Fruit fly (Drosophila melanogaster): ENCODE measurements around the gene CG3437.
A peak's percentile ranks its signal among the peaks of the same experiment; 100 is the strongest.

Gene CG3437

DNA sequence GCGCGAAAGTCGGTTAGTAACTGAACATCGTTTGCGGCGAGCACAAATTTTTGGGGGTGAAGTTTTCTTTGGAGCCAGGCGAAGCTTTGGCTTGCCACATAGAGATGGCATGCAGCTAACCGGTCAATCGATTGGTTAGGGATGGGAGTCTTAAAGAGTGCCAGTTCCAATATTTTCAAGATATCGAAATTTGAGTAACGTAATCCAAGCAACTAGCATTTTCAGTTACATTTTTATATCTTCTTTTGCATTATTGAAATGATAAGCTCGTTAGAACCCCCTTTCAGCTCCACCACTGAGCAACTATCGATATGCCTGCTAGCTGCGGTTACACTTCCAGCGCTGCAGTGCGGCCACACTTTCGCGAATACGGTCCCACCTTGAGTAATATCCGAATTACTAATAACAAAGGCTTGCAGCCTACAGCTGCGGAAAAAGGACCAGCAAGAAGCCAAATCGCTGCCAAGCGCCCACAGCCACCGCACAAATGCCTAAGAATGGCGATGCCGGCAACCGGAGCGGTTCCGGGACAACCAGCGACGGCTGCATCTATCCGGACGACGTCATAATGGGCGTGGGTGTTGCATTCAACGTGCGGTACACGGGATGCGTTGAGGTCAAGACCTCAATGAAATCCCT is 30.7 kb downstream of the CG3437 start, which contains the start of the genes Atat and Shc (continued):
- TF ChIP-seq CG31388 (GFP tag; optimal IDR thresholded peaks at IDR 0.05): peak; percentile 98
- TF ChIP-seq maf-S (GFP tag; optimal IDR thresholded peaks at IDR 0.05): peak; percentile 99
- TF ChIP-seq p53 (GFP tag; optimal IDR thresholded peaks at IDR 0.05): peak; percentile 99
- TF ChIP-seq Dfd (GFP tag; optimal IDR thresholded peaks at IDR 0.05): peak in 1 of 2 experiments; percentile 87
- TF ChIP-seq CG8388 (GFP tag; optimal IDR thresholded peaks at IDR 0.05): peak; percentile 94
- TF ChIP-seq CkIIα-i1 (GFP tag; IDR thresholded peaks at IDR 0.05): peak; percentile 97
- peak; percentile 100 for TF ChIP-seq Sry-δ (GFP tag; optimal IDR thresholded peaks at IDR 0.05)
- no peak for TF ChIP-seq D (optimal IDR thresholded peaks at IDR 0.05)
- TF ChIP-seq D (GFP tag; optimal IDR thresholded peaks at IDR 0.05): peak; percentile 97
- peak; percentile 83 for TF ChIP-seq hbn (GFP tag; IDR thresholded peaks at IDR 0.05; ENCODE audit: partially characterized antibody)
- TF ChIP-seq Awh (GFP tag; IDR thresholded peaks at IDR 0.05): peak; percentile 98
- peak; percentile 98 for TF ChIP-seq ham (GFP tag; IDR thresholded peaks at IDR 0.05)
- TF ChIP-seq CG12104 (GFP tag; optimal IDR thresholded peaks at IDR 0.05): peak; percentile 98
- peak; percentile 99 for TF ChIP-seq CG18764 (GFP tag; optimal IDR thresholded peaks at IDR 0.05)
- TF ChIP-seq Rx (GFP tag; IDR thresholded peaks at IDR 0.05): peak; percentile 99
- peak; percentile 99 for TF ChIP-seq CG10959 (GFP tag; IDR thresholded peaks at IDR 0.05)
- TF ChIP-seq gt (GFP tag; IDR thresholded peaks at IDR 0.05): peak; percentile 99
- peak; percentile 99 for TF ChIP-seq CG6175 (GFP tag; IDR thresholded peaks at IDR 0.05)
- TF ChIP-seq HLHmδ (GFP tag; optimal IDR thresholded peaks at IDR 0.05): no peak
- peak; percentile 93 for TF ChIP-seq CG6854 (GFP tag; optimal IDR thresholded peaks at IDR 0.05)
- TF ChIP-seq MESR4 (GFP tag; optimal IDR thresholded peaks at IDR 0.05): peak; percentile 69
- TF ChIP-seq CG14441 (GFP tag; IDR thresholded peaks at IDR 0.05): peak; percentile 100
- peak; percentile 99 for TF ChIP-seq Ada2b (GFP tag; IDR thresholded peaks at IDR 0.05)
- peak; percentile 100 for TF ChIP-seq Ets65A (GFP tag)
- TF ChIP-seq CG10462 (GFP tag; optimal IDR thresholded peaks at IDR 0.05): peak; percentile 99
- TF ChIP-seq sens (GFP tag): peak; percentile 100
- no peak for TF ChIP-seq Trl (optimal IDR thresholded peaks at IDR 0.05)
- peak; percentile 100 for TF ChIP-seq Trl (GFP tag; optimal IDR thresholded peaks at IDR 0.05)
- peak; percentile 99 for TF ChIP-seq vfl (GFP tag; optimal IDR thresholded peaks at IDR 0.05)
- peak; percentile 99 for TF ChIP-seq CG4730 (GFP tag; IDR thresholded peaks at IDR 0.05)
- no peak for TF ChIP-seq Lpt (GFP tag; optimal IDR thresholded peaks at IDR 0.05)
- peak; percentile 99 for TF ChIP-seq nmo (GFP tag; optimal IDR thresholded peaks at IDR 0.05)
- TF ChIP-seq gfzf (GFP tag; optimal IDR thresholded peaks at IDR 0.05): peak; percentile 89
- TF ChIP-seq Sox100B (GFP tag; optimal IDR thresholded peaks at IDR 0.05): peak; percentile 90
- peak; percentile 97 for TF ChIP-seq CG10565 (GFP tag; optimal IDR thresholded peaks at IDR 0.05)
- TF ChIP-seq CG3065 (GFP tag; optimal IDR thresholded peaks at IDR 0.05): peak; percentile 98
- TF ChIP-seq CG6791 (GFP tag; IDR thresholded peaks at IDR 0.05; ENCODE audit: partially characterized antibody): peak; percentile 85
- peak; percentile 100 for TF ChIP-seq CG12942 (GFP tag; optimal IDR thresholded peaks at IDR 0.05)
- TF ChIP-seq Meics (GFP tag; optimal IDR thresholded peaks at IDR 0.05): peak; percentile 99
- peak; percentile 98 for TF ChIP-seq CG17361 (GFP tag; IDR thresholded peaks at IDR 0.05)
- TF ChIP-seq CG32767 (GFP tag; IDR thresholded peaks at IDR 0.05): peak; percentile 98
- peak; percentile 93 for TF ChIP-seq ash1 (GFP tag; optimal IDR thresholded peaks at IDR 0.05)
- TF ChIP-seq CG7928 (GFP tag; optimal IDR thresholded peaks at IDR 0.05): peak; percentile 85
- TF ChIP-seq hb (GFP tag; IDR thresholded peaks at IDR 0.05; ENCODE audit: partially characterized antibody): peak; percentile 86
- peak; percentile 80; the same call in 1 of the 2 replicates for TF ChIP-seq tna (GFP tag; IDR thresholded peaks at IDR 0.05; ENCODE audit: partially characterized antibody)
- TF ChIP-seq Six4 (GFP tag; optimal IDR thresholded peaks at IDR 0.05): peak; percentile 99
- TF ChIP-seq CG1602 (GFP tag; optimal IDR thresholded peaks at IDR 0.05): peak; percentile 100
- TF ChIP-seq CG17802 (tag; optimal IDR thresholded peaks at IDR 0.05): peak; percentile 93
- peak; percentile 96 for TF ChIP-seq CG16813 (GFP tag; IDR thresholded peaks at IDR 0.05; ENCODE audit: partially characterized antibody)
- peak; percentile 98 for TF ChIP-seq stc (GFP tag; IDR thresholded peaks at IDR 0.05)
- TF ChIP-seq tup (GFP tag; optimal IDR thresholded peaks at IDR 0.05): peak; percentile 99
